Fruit fly (Drosophila melanogaster) whole organism, prepupa: ENCODE results near the gene Hsp26.

Experiments used
- Blimp-1 ChIP-seq: fragments of 200-800 bp; sonication (Bioruptor generic); optimal IDR thresholded peaks from 3 replicates; lab custom pipeline; 2017; ENCODE audit warnings: missing biosample characterization, missing genetic modification characterization, mild to moderate bottlenecking, moderate library complexity, missing genetic modification reagents
- CG6808 ChIP-seq: fragments of 200-800 bp; sonication (Bioruptor generic); optimal IDR thresholded peaks from 3 replicates; lab custom pipeline; 2017; ENCODE audit warnings: missing biosample characterization, missing genetic modification characterization, mild to moderate bottlenecking, moderate library complexity, missing genetic modification reagents
- CG7368 ChIP-seq: fragments of 200-800 bp; sonication (Bioruptor generic); optimal IDR thresholded peaks from 3 replicates; lab custom pipeline; 2016; ENCODE audit warnings: missing biosample characterization, missing genetic modification characterization
- dsx ChIP-seq: fragments of 200-800 bp; optimal IDR thresholded peaks from 3 replicates; lab custom pipeline; 2019; ENCODE audit warnings: missing biosample characterization, mild to moderate bottlenecking, missing genetic modification characterization, moderate library complexity; ENCODE audit not compliant: poor library complexity, severe bottlenecking
- net ChIP-seq: fragments of 200-800 bp; sonication (Bioruptor generic); optimal IDR thresholded peaks from 3 replicates; lab custom pipeline; 2016; ENCODE audit warnings: missing biosample characterization, missing genetic modification characterization
- salr ChIP-seq, 2 experiments: fragments of 200-800 bp; sonication (Bioruptor generic); optimal IDR thresholded peaks; 3 replicates each; lab custom pipeline; 2016 to 2018; ENCODE audit warnings: missing biosample characterization in 2 of 2, missing genetic modification characterization in 2 of 2, mild to moderate bottlenecking in 1 of 2
- ss ChIP-seq, 2 experiments: fragments of 200-800 bp; sonication (Bioruptor generic); optimal IDR thresholded peaks; 2 replicates in 1 of 2; 3 replicates in 1 of 2; lab custom pipeline; 2017 to 2018; ENCODE audit warnings: mild to moderate bottlenecking in 2 of 2, missing biosample characterization in 2 of 2, missing genetic modification characterization in 2 of 2, moderate library complexity in 1 of 2

DNA sequence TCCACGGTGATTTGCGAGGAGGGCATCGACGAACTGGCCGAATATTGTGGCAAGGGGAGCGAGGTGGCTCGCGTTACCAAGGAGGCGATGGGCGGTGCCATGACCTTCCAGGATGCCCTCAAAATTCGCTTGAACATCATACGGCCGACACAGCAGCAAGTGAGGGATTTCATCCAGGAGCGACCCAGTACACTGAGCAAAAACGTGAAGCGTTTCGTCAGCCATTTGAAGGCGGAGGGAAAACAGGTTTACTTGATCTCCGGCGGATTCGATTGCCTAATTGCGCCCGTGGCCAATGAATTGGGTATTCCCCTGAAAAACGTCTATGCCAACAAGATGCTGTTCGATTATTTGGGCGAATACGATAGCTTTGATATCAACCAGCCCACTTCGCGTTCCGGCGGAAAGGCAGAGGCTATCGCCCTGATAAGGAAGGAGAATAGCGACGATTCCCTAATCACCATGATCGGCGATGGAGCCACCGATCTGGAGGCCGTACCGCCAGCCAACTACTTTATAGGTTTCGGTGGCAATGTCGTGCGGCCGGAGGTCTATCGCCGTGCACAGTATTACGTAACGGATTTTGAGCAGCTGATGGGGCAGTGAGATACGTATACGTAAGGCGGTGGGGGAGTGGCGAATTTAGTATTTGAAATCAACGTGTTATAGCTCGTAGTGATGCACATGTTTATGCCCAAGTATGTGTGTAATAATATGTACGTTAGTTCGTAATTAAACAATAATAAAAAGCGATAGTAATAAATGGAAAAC is 46.7 kb upstream of the Hsp26 start:
- TF ChIP-seq Blimp-1 (GFP tag; lab: Kevin White, UChicago): no peak
- no peak for TF ChIP-seq salr (GFP tag; optimal IDR thresholded peaks at IDR 0.05; lab: Kevin White, UChicago)
- no peak for TF ChIP-seq dsx (GFP tag; lab: Kevin White, UChicago)
- no peak for TF ChIP-seq net
- TF ChIP-seq CG7368: no peak
- TF ChIP-seq CG6808: no peak
- TF ChIP-seq ss (GFP tag; optimal IDR thresholded peaks at IDR 0.05; lab: Kevin White, UChicago): no peak
